Fruit fly (Drosophila melanogaster) whole organism, embryonic: Measurements from ENCODE around the gene CG7530.
A peak's percentile ranks its signal among the peaks of the same experiment; 100 is the strongest.

Experiments used
- B-H2 ChIP-seq: fragments of 200-800 bp; sonication (Bioruptor generic); optimal IDR thresholded peaks from 2 replicates; lab custom pipeline; 2018; ENCODE audit warnings: missing biosample characterization, mild to moderate bottlenecking, missing genetic modification characterization
- CG10274 ChIP-seq: fragments of 200-800 bp; sonication (Bioruptor generic); optimal IDR thresholded peaks from 3 replicates; lab custom pipeline; 2017; ENCODE audit warnings: missing biosample characterization, mild to moderate bottlenecking, missing genetic modification characterization
- CG10654 ChIP-seq: fragments of 200-800 bp; sonication (Bioruptor generic); optimal IDR thresholded peaks from 2 replicates; lab custom pipeline; 2016; ENCODE audit warnings: missing biosample characterization, missing genetic modification characterization
- CG15011 ChIP-seq: fragments of 200-800 bp; sonication (Bioruptor generic); optimal IDR thresholded peaks from 3 replicates; lab custom pipeline; 2018; ENCODE audit warnings: missing biosample characterization, mild to moderate bottlenecking, missing genetic modification characterization
- CG17802 ChIP-seq: fragments of 200-800 bp; sonication (Bioruptor generic); optimal IDR thresholded peaks from 2 replicates; lab custom pipeline; 2018; ENCODE audit warnings: missing biosample characterization, mild to moderate bottlenecking, missing genetic modification characterization, moderate library complexity
- CG1792 ChIP-seq: fragments of 200-800 bp; sonication (Bioruptor generic); optimal IDR thresholded peaks from 2 replicates; lab custom pipeline; 2016; ENCODE audit warnings: missing biosample characterization, missing genetic modification characterization
- CG30431 ChIP-seq: fragments of 200-800 bp; sonication (Bioruptor generic); optimal IDR thresholded peaks from 2 replicates; lab custom pipeline; 2017; ENCODE audit warnings: missing biosample characterization, missing genetic modification characterization
- CG31224 ChIP-seq: fragments of 200-800 bp; sonication (Bioruptor generic); IDR thresholded peaks from 2 replicates; pipeline ENCODE4 v1.3.6; 2022; ENCODE audit warnings: missing biosample characterization, missing genetic modification characterization
- CG34422 ChIP-seq: fragments of 200-800 bp; sonication (Bioruptor generic); IDR thresholded peaks from 3 replicates; pipeline ENCODE4 v1.3.6; 2022; ENCODE audit warnings: missing biosample characterization, missing genetic modification characterization
- CG3838 ChIP-seq: fragments of 200-800 bp; sonication (Bioruptor generic); optimal IDR thresholded peaks from 3 replicates; lab custom pipeline; 2016; ENCODE audit warnings: missing biosample characterization, missing genetic modification characterization
- CG6683 ChIP-seq: fragments of 200-800 bp; sonication (Bioruptor generic); optimal IDR thresholded peaks from 2 replicates; lab custom pipeline; 2017; ENCODE audit warnings: missing biosample characterization, mild to moderate bottlenecking, missing genetic modification characterization, missing genetic modification reagents
- CG6813 ChIP-seq: fragments of 200-800 bp; sonication (Bioruptor generic); optimal IDR thresholded peaks from 2 replicates; lab custom pipeline; 2017; ENCODE audit warnings: missing biosample characterization, missing genetic modification characterization, mild to moderate bottlenecking, moderate library complexity, missing genetic modification reagents
- CG7786 ChIP-seq: fragments of 200-800 bp; sonication (Bioruptor generic); optimal IDR thresholded peaks from 2 replicates; lab custom pipeline; 2016; ENCODE audit warnings: missing biosample characterization, missing genetic modification characterization
- CG7928 ChIP-seq: fragments of 200-800 bp; sonication (Bioruptor generic); optimal IDR thresholded peaks from 2 replicates; lab custom pipeline; 2017; ENCODE audit warnings: missing biosample characterization, mild to moderate bottlenecking, missing genetic modification characterization
- CG9437 ChIP-seq: fragments of 200-800 bp; sonication (Bioruptor generic); optimal IDR thresholded peaks from 2 replicates; lab custom pipeline; 2018; ENCODE audit warnings: missing biosample characterization, mild to moderate bottlenecking, missing genetic modification characterization
- Dad ChIP-seq: fragments of 200-800 bp; sonication (Bioruptor generic); optimal IDR thresholded peaks from 3 replicates; lab custom pipeline; 2016; ENCODE audit warnings: missing biosample characterization, missing genetic modification characterization
- Dll ChIP-seq: fragments of 200-800 bp; sonication (Bioruptor generic); IDR thresholded peaks from 4 replicates; pipeline ENCODE4 v1.3.6; 2022; ENCODE audit warnings: missing biosample characterization, missing genetic modification characterization; ENCODE audit not compliant: partially characterized antibody
- Doc2 ChIP-seq: fragments of 200-800 bp; sonication (Bioruptor generic); IDR thresholded peaks from 2 replicates; pipeline ENCODE4 v1.3.6; 2022; ENCODE audit warnings: missing biosample characterization, missing genetic modification characterization
- E2f2 ChIP-seq: fragments of 200-800 bp; sonication (Bioruptor generic); IDR thresholded peaks from 2 replicates; pipeline ENCODE4 v1.3.6; 2022; ENCODE audit warnings: missing biosample characterization, missing genetic modification characterization
- H2.0 ChIP-seq: fragments of 200-800 bp; sonication (Bioruptor generic); IDR thresholded peaks from 2 replicates; pipeline ENCODE4 v1.3.6; 2022; ENCODE audit warnings: missing biosample characterization, missing genetic modification characterization
- HLH4C ChIP-seq: fragments of 200-800 bp; sonication (Bioruptor generic); IDR thresholded peaks from 3 replicates; pipeline ENCODE4 v1.3.6; 2022; ENCODE audit warnings: missing biosample characterization, missing genetic modification characterization; ENCODE audit not compliant: partially characterized antibody
- HmgD ChIP-seq: fragments of 200-800 bp; sonication (Bioruptor generic); optimal IDR thresholded peaks from 3 replicates; lab custom pipeline; 2016; ENCODE audit warnings: missing biosample characterization, missing genetic modification characterization
- Max ChIP-seq: fragments of 200-800 bp; sonication (Bioruptor generic); optimal IDR thresholded peaks from 2 replicates; lab custom pipeline; 2016; ENCODE audit warnings: missing biosample characterization, mild to moderate bottlenecking, missing genetic modification characterization
- Mes4 ChIP-seq: fragments of 200-800 bp; sonication (Bioruptor generic); optimal IDR thresholded peaks from 2 replicates; lab custom pipeline; 2016; ENCODE audit warnings: missing biosample characterization, missing genetic modification characterization
- NC2β ChIP-seq: fragments of 200-800 bp; sonication (Bioruptor generic); optimal IDR thresholded peaks from 2 replicates; lab custom pipeline; 2016; ENCODE audit warnings: missing biosample characterization, missing genetic modification characterization
- NFAT ChIP-seq: fragments of 200-800 bp; sonication (Bioruptor generic); IDR thresholded peaks from 2 replicates; pipeline ENCODE4 v1.3.6; 2022; ENCODE audit warnings: missing biosample characterization, missing genetic modification characterization
- Poxn ChIP-seq: fragments of 200-800 bp; sonication (Bioruptor generic); IDR thresholded peaks from 2 replicates; pipeline ENCODE4 v1.3.6; 2022; ENCODE audit warnings: missing biosample characterization, missing genetic modification characterization
- Side ChIP-seq: fragments of 200-800 bp; sonication (Bioruptor generic); optimal IDR thresholded peaks from 2 replicates; lab custom pipeline; 2016; ENCODE audit warnings: missing biosample characterization, missing genetic modification characterization
- Sox102F ChIP-seq: fragments of 200-800 bp; sonication (Bioruptor generic); optimal IDR thresholded peaks from 2 replicates; lab custom pipeline; 2018; ENCODE audit warnings: missing biosample characterization, mild to moderate bottlenecking, missing genetic modification characterization, moderate library complexity
- Sry-δ ChIP-seq: fragments of 200-800 bp; sonication (Bioruptor generic); optimal IDR thresholded peaks from 2 replicates; lab custom pipeline; 2016; ENCODE audit warnings: missing biosample characterization, missing genetic modification characterization
- Taf1 ChIP-seq: fragments of 200-800 bp; sonication (Bioruptor generic); IDR thresholded peaks from 2 replicates; pipeline ENCODE4 v1.3.6; 2022; ENCODE audit warnings: missing biosample characterization, missing genetic modification characterization
- bcd ChIP-seq: fragments of 200-800 bp; sonication (Bioruptor generic); optimal IDR thresholded peaks from 2 replicates; lab custom pipeline; 2017; ENCODE audit warnings: missing biosample characterization, mild to moderate bottlenecking, missing genetic modification characterization
- bigmax ChIP-seq: fragments of 200-800 bp; sonication (Bioruptor generic); optimal IDR thresholded peaks from 2 replicates; lab custom pipeline; 2018; ENCODE audit warnings: missing biosample characterization, mild to moderate bottlenecking, missing genetic modification characterization
- caup ChIP-seq: fragments of 200-800 bp; sonication (Bioruptor generic); optimal IDR thresholded peaks from 3 replicates; lab custom pipeline; 2017; ENCODE audit warnings: missing biosample characterization, mild to moderate bottlenecking, missing genetic modification characterization, moderate library complexity; ENCODE audit not compliant: severe bottlenecking
- chif ChIP-seq, 2 experiments: fragments of 200-800 bp; sonication (Bioruptor generic); optimal IDR thresholded peaks; 3 replicates each; lab custom pipeline; 2016; ENCODE audit warnings: missing biosample characterization in 2 of 2, missing genetic modification characterization in 2 of 2
- chm ChIP-seq: fragments of 200-800 bp; sonication (Bioruptor generic); IDR thresholded peaks from 2 replicates; pipeline ENCODE4 v1.3.6; 2022; ENCODE audit warnings: missing biosample characterization, missing genetic modification characterization
- crc ChIP-seq: fragments of 200-800 bp; sonication (Bioruptor generic); optimal IDR thresholded peaks from 2 replicates; lab custom pipeline; 2016; ENCODE audit warnings: missing biosample characterization, missing genetic modification characterization
- dmrt11E ChIP-seq: fragments of 200-800 bp; sonication (Bioruptor generic); optimal IDR thresholded peaks from 3 replicates; lab custom pipeline; 2018; ENCODE audit warnings: missing biosample characterization, mild to moderate bottlenecking, missing genetic modification characterization, moderate library complexity
- fru ChIP-seq: fragments of >200 bp; optimal IDR thresholded peaks from 2 replicates; lab custom pipeline; 2017
- ftz-f1 ChIP-seq: fragments of 200-800 bp; sonication (Bioruptor generic); optimal IDR thresholded peaks from 2 replicates; lab custom pipeline; 2016; ENCODE audit warnings: missing biosample characterization, missing genetic modification characterization
- fu2 ChIP-seq: fragments of 200-800 bp; sonication (Bioruptor generic); optimal IDR thresholded peaks from 2 replicates; lab custom pipeline; 2016; ENCODE audit warnings: missing biosample characterization, missing genetic modification characterization
- gt ChIP-seq: fragments of 200-800 bp; sonication (Bioruptor generic); IDR thresholded peaks from 2 replicates; pipeline ENCODE4 v1.3.6; 2022; ENCODE audit warnings: missing biosample characterization, missing genetic modification characterization
- hkb ChIP-seq, 2 experiments: fragments of 200-800 bp in 1 of 2; fragments of >200 bp in 1 of 2; sonication (Bioruptor generic) in 1 of 2; IDR thresholded peaks in 1 of 2; optimal IDR thresholded peaks in 1 of 2; 2 replicates each; pipeline versions ENCODE4 v1.3.6 to Lab custom; 2017 to 2022; ENCODE audit warnings: missing biosample characterization in 1 of 2, missing genetic modification characterization in 1 of 2
- kah ChIP-seq: fragments of 200-800 bp; sonication (Bioruptor generic); optimal IDR thresholded peaks from 2 replicates; lab custom pipeline; 2018; ENCODE audit warnings: missing biosample characterization, mild to moderate bottlenecking, missing genetic modification characterization
- lilli ChIP-seq: fragments of 200-800 bp; sonication (Bioruptor generic); optimal IDR thresholded peaks from 3 replicates; lab custom pipeline; 2016; ENCODE audit warnings: missing biosample characterization, missing genetic modification characterization
- pho ChIP-seq: fragments of 200-800 bp; sonication (Bioruptor generic); optimal IDR thresholded peaks from 2 replicates; lab custom pipeline; 2016; ENCODE audit warnings: missing biosample characterization, missing genetic modification characterization
- prd ChIP-seq, 3 experiments: fragments of >200 bp in 2 of 3; fragments of 200-800 bp in 1 of 3; sonication (Bioruptor generic) in 1 of 3; optimal IDR thresholded peaks in 2 of 3; IDR thresholded peaks in 1 of 3; 2 replicates in 2 of 3; 3 replicates in 1 of 3; pipeline versions ENCODE4 v1.3.6 to Lab custom; 2017 to 2022; ENCODE audit warnings: missing biosample characterization in 1 of 3, missing genetic modification characterization in 1 of 3
- pzg ChIP-seq: fragments of 200-800 bp; sonication (Bioruptor generic); optimal IDR thresholded peaks from 3 replicates; lab custom pipeline; 2018; ENCODE audit warnings: missing biosample characterization, mild to moderate bottlenecking, missing genetic modification characterization, moderate library complexity
- sob ChIP-seq: fragments of 200-800 bp; sonication (Bioruptor generic); IDR thresholded peaks from 2 replicates; pipeline ENCODE4 v1.3.6; 2022; ENCODE audit warnings: missing biosample characterization, missing genetic modification characterization
- trem ChIP-seq: fragments of 200-800 bp; optimal IDR thresholded peaks from 3 replicates; lab custom pipeline; 2019; ENCODE audit warnings: missing biosample characterization, mild to moderate bottlenecking, missing genetic modification characterization, moderate library complexity
- zfh1 ChIP-seq: fragments of 200-800 bp; sonication (Bioruptor generic); IDR thresholded peaks from 3 replicates; pipeline ENCODE4 v1.3.6; 2022; ENCODE audit warnings: missing biosample characterization, missing genetic modification characterization

Gene CG7530

DNA sequence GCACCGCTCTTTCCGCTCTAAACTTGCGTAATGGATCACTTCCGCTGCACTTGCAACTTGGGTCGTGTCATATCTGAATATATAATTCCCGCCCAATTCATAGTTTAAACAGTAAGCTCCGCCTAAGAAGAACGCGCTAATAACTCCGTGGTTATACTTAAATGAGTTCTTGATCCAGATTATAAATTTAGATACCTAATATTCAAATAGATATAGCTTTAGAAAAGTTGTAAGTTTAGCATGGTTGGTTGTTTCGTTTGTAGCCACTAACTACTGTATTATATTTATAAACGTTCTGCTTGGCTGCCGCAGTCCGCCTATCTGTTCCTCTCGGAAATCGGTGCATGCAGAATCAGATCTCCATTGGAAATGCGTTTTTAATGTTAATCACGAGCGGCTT is 11.6 kb upstream of the CG7530 start (continued):
- TF ChIP-seq Mes4 (GFP tag; lab: Kevin White, UChicago): no peak
- no peak for TF ChIP-seq fru (lab: Kevin White, UChicago)
- no peak for TF ChIP-seq CG7928
- TF ChIP-seq Poxn (GFP tag; lab: Robert Waterston, UW): no peak
- no peak for TF ChIP-seq pzg (GFP tag; lab: Kevin White, UChicago)
- no peak for TF ChIP-seq CG1792 (GFP tag; lab: Kevin White, UChicago)
- no peak for TF ChIP-seq prd (optimal IDR thresholded peaks at IDR 0.05; lab: Kevin White, UChicago)
- peak; percentile 88 for TF ChIP-seq prd (GFP tag; IDR thresholded peaks at IDR 0.05; lab: Robert Waterston, UW)
- TF ChIP-seq Side (GFP tag; lab: Kevin White, UChicago): no peak
- TF ChIP-seq bcd (GFP tag; lab: Kevin White, UChicago): peak; percentile 9
- no peak for TF ChIP-seq NC2β
- TF ChIP-seq crc: no peak
- TF ChIP-seq Sry-δ: no peak
- no peak for TF ChIP-seq Max (GFP tag; lab: Kevin White, UChicago)
- peak; percentile 35 for TF ChIP-seq lilli (GFP tag; lab: Kevin White, UChicago)
- TF ChIP-seq E2f2 (GFP tag; lab: Robert Waterston, UW): 0 out of 2 replicates have a peak, but pooled peaks have one; percentile 17
- TF ChIP-seq H2.0 (GFP tag; lab: Robert Waterston, UW): peak; percentile 54
- no peak for TF ChIP-seq CG10654 (GFP tag; lab: Kevin White, UChicago)
- no peak for TF ChIP-seq B-H2 (GFP tag; lab: Kevin White, UChicago)
- no peak for TF ChIP-seq CG7786 (GFP tag; lab: Kevin White, UChicago)
- TF ChIP-seq pho (GFP tag; lab: Kevin White, UChicago): no peak
- TF ChIP-seq trem (tag; lab: Kevin White, UChicago): peak; percentile 10
- TF ChIP-seq dmrt11E (tag; lab: Kevin White, UChicago): peak; percentile 59
- TF ChIP-seq Taf1 (GFP tag; lab: Robert Waterston, UW): no peak
- no peak for TF ChIP-seq NFAT (GFP tag; lab: Robert Waterston, UW)
- TF ChIP-seq CG9437 (GFP tag; lab: Kevin White, UChicago): peak; percentile 28
- peak; percentile 70 for TF ChIP-seq Sox102F
- no peak for TF ChIP-seq HmgD
- TF ChIP-seq CG34422: 0 out of 3 replicates have a peak, but pooled peaks have one; percentile 40
- peak; percentile 7; the same call in 1 of the 2 replicates for TF ChIP-seq gt (GFP tag; lab: Robert Waterston, UW)
- TF ChIP-seq fu2 (GFP tag; lab: Kevin White, UChicago): no peak
- TF ChIP-seq ftz-f1: no peak
- TF ChIP-seq Doc2 (GFP tag; lab: Robert Waterston, UW): no peak
- no peak for TF ChIP-seq hkb (optimal IDR thresholded peaks at IDR 0.05; lab: Kevin White, UChicago)
- peak; percentile 62; the same call in 1 of the 2 replicates for TF ChIP-seq hkb (GFP tag; IDR thresholded peaks at IDR 0.05; lab: Robert Waterston, UW)
- TF ChIP-seq Dad (GFP tag; lab: Kevin White, UChicago): peak; percentile 9
- TF ChIP-seq CG3838 (GFP tag; lab: Kevin White, UChicago): peak; percentile 7
- no peak for TF ChIP-seq kah
- TF ChIP-seq Dll (GFP tag; lab: Robert Waterston, UW): no peak
- TF ChIP-seq chif (GFP tag; optimal IDR thresholded peaks at IDR 0.05; lab: Kevin White, UChicago): peak; percentile 26 to 51
- TF ChIP-seq CG31224 (GFP tag; lab: Robert Waterston, UW): peak; percentile 26; the same call in 1 of the 2 replicates
- TF ChIP-seq HLH4C (GFP tag; lab: Robert Waterston, UW): no peak
- peak; percentile 72; the same call in 1 of the 2 replicates for TF ChIP-seq chm (GFP tag; lab: Robert Waterston, UW)
- TF ChIP-seq CG10274 (GFP tag; lab: Kevin White, UChicago): no peak
- no peak for TF ChIP-seq CG15011 (GFP tag; lab: Kevin White, UChicago)
- peak; percentile 52; the same call in 1 of the 2 replicates for TF ChIP-seq sob (GFP tag; lab: Robert Waterston, UW)
- no peak for TF ChIP-seq CG6813 (GFP tag; lab: Kevin White, UChicago)
- no peak for TF ChIP-seq caup (GFP tag; lab: Kevin White, UChicago)
- peak; percentile 74 for TF ChIP-seq zfh1 (GFP tag; lab: Robert Waterston, UW)
- TF ChIP-seq CG17802 (tag; lab: Kevin White, UChicago): no peak
- peak; percentile 29 for TF ChIP-seq CG30431 (GFP tag; lab: Kevin White, UChicago)
- no peak for TF ChIP-seq bigmax (GFP tag; lab: Kevin White, UChicago)
- TF ChIP-seq CG6683 (GFP tag; lab: Kevin White, UChicago): no peak
